Fruit fly (Drosophila melanogaster) whole organism, wandering third instar larva: ENCODE data around the gene fred.

Source experiments
- Vsx2 ChIP-seq: fragments of 200-300, 225-300 bp; sonication (Bioruptor generic); optimal IDR thresholded peaks from 2 replicates; lab custom pipeline; 2018; ENCODE audit warnings: missing biosample characterization, missing genetic modification characterization; ENCODE audit not compliant: partially characterized antibody
- lola ChIP-seq: fragments of >200 bp; optimal IDR thresholded peaks from 2 replicates; lab custom pipeline; 2017; ENCODE audit warnings: missing biosample characterization, missing genetic modification characterization
- psq ChIP-seq: fragments of 200-800 bp; sonication (Bioruptor generic); optimal IDR thresholded peaks from 3 replicates; lab custom pipeline; 2017; ENCODE audit warnings: missing biosample characterization, mild to moderate bottlenecking, missing genetic modification characterization, moderate library complexity
- sage ChIP-seq: fragments of 200-800 bp; sonication (Bioruptor generic); optimal IDR thresholded peaks from 2 replicates; lab custom pipeline; 2016; ENCODE audit warnings: missing biosample characterization, mild to moderate bottlenecking, missing genetic modification characterization
- sv ChIP-seq: fragments of 200-800 bp; sonication (Bioruptor generic); optimal IDR thresholded peaks from 3 replicates; lab custom pipeline; 2016; ENCODE audit warnings: missing biosample characterization, missing genetic modification characterization
- usp ChIP-seq: fragments of >200 bp; optimal IDR thresholded peaks from 2 replicates; lab custom pipeline; 2017; ENCODE audit warnings: missing biosample characterization, missing genetic modification characterization

dm6 chr2L:3861388-3861787, 130.1 kb downstream of the fred start:
- no peak for TF ChIP-seq usp (GFP tag; lab: Kevin White, UChicago)
- no peak for TF ChIP-seq Vsx2
- TF ChIP-seq psq, result peak; percentile 74
- TF ChIP-seq sv (GFP tag; lab: Kevin White, UChicago), result peak; percentile 38
- TF ChIP-seq sage (GFP tag; lab: Kevin White, UChicago), result no peak
- no peak for TF ChIP-seq lola
